Worm (Caenorhabditis elegans) whole organism, L4/young adult: ENCODE data around the gene elt-3.

Experiments
- dao-5 ChIP-seq: sonication (generic microtip); optimal IDR thresholded peaks from 2 replicates; lab custom pipeline; 2016; ENCODE audit warnings: missing genotype, missing genetic modification characterization, moderate library complexity, missing compliant biosample characterization
- him-1 ChIP-seq: sonication (generic microtip); optimal IDR thresholded peaks from 2 replicates; lab custom pipeline; 2016; ENCODE audit warnings: missing genotype, missing genetic modification reagents, missing genetic modification characterization, missing compliant biosample characterization

ce11 chrX:13946693-13947583, 12.3 kb downstream of the elt-3 start:
- TF ChIP-seq him-1 (tag; lab: Kevin White, UChicago) = no peak
- TF ChIP-seq dao-5 (tag; lab: Kevin White, UChicago) = no peak
